Worm (Caenorhabditis elegans) whole organism, L1 larva: ENCODE data around the gene aqp-2.

Source experiments
- ces-1 ChIP-seq: fragments of 150-350 bp; optimal IDR thresholded peaks from 2 replicates; lab custom pipeline; 2014; ENCODE audit warnings: missing biosample characterization, missing genetic modification reagents, missing genetic modification characterization
- efl-1 ChIP-seq, 4 experiments: fragments of 150-350 bp; optimal IDR thresholded peaks in 3 of 4; peaks in 1 of 4; 1 replicate in 1 of 4; 2 replicates in 3 of 4; lab custom pipeline; 2014; ENCODE audit warnings: missing biosample characterization in 2 of 4, missing genetic modification characterization in 2 of 4, missing genetic modification reagents in 2 of 4
- lsy-2 ChIP-seq, 2 experiments: fragments of 150-350 bp; optimal IDR thresholded peaks; 2 replicates each; lab custom pipeline; 2014; ENCODE audit warnings: missing biosample characterization in 2 of 2, missing genetic modification characterization in 2 of 2
- pqm-1 ChIP-seq: sonication (generic microtip); optimal IDR thresholded peaks from 3 replicates; lab custom pipeline; 2017; ENCODE audit warnings: missing biosample characterization, missing genetic modification characterization
- snpc-4 ChIP-seq: fragments of 150-350 bp; optimal IDR thresholded peaks from 2 replicates; lab custom pipeline; 2014; ENCODE audit warnings: missing biosample characterization, missing genetic modification characterization
- sup-37 ChIP-seq: fragments of 200-800 bp; sonication (Bioruptor generic); optimal IDR thresholded peaks from 2 replicates; lab custom pipeline; 2018; ENCODE audit warnings: mild to moderate bottlenecking, missing genetic modification characterization, missing compliant biosample characterization
- unc-86 ChIP-seq: sonication (generic microtip); optimal IDR thresholded peaks from 2 replicates; lab custom pipeline; 2016; ENCODE audit warnings: missing genetic modification characterization, missing compliant biosample characterization
- xbp-1 ChIP-seq: sonication (generic microtip); optimal IDR thresholded peaks from 2 replicates; lab custom pipeline; 2016; ENCODE audit warnings: missing genetic modification characterization, missing compliant biosample characterization

- no peak for TF ChIP-seq sup-37 (GFP tag; lab: Kevin White, UChicago)
- no peak for TF ChIP-seq ces-1 (GFP tag; lab: Kevin White, UChicago)
- no peak for TF ChIP-seq snpc-4
- no peak for TF ChIP-seq xbp-1 (tag; lab: Kevin White, UChicago)
- TF ChIP-seq unc-86, result no peak
- no peak for TF ChIP-seq lsy-2 (tag; optimal IDR thresholded peaks at IDR 0.05; lab: Kevin White, UChicago)
- TF ChIP-seq efl-1 (optimal IDR thresholded peaks at IDR 0.05; lab: Kevin White, UChicago), result no peak
- no peak for TF ChIP-seq efl-1 (GFP tag; optimal IDR thresholded peaks at IDR 0.05 in 1 of 2; lab: Kevin White, UChicago)
- TF ChIP-seq pqm-1, result no peak
Measured at ce11 chrII:9269588-9269987, 7.8 kb upstream of the aqp-2 start, which contains the start of gene C01G6.3.
